Fruit fly (Drosophila melanogaster): ENCODE results near the gene Klp31E.

Klp31E gene

dm6 chr2L:10381890-10382450, 31.8 kb upstream of the Klp31E start, which contains the start of gene CG5096 (continued):
- peak; percentile 39 for TF ChIP-seq repo (GFP tag; optimal IDR thresholded peaks at IDR 0.05)
- TF ChIP-seq sens (GFP tag): peak; percentile 92
- peak; percentile 75 for TF ChIP-seq trem (tag; optimal IDR thresholded peaks at IDR 0.05)
- no peak for TF ChIP-seq p53 (GFP tag; optimal IDR thresholded peaks at IDR 0.05)
- TF ChIP-seq gcm (GFP tag; optimal IDR thresholded peaks at IDR 0.05): peak; percentile 87
- TF ChIP-seq schlank (tag; optimal IDR thresholded peaks at IDR 0.05): peak; percentile 84
- TF ChIP-seq CG10274 (GFP tag; optimal IDR thresholded peaks at IDR 0.05): peak; percentile 46
- peak; percentile 62 for TF ChIP-seq CG4360 (GFP tag; IDR thresholded peaks at IDR 0.05)
- TF ChIP-seq CG7963 (GFP tag; IDR thresholded peaks at IDR 0.05; ENCODE audit: partially characterized antibody): no peak
- TF ChIP-seq CG1647 (GFP tag; optimal IDR thresholded peaks at IDR 0.05): peak; percentile 67
- peak; percentile 89 for TF ChIP-seq NfI (GFP tag; optimal IDR thresholded peaks at IDR 0.05)
- no peak for TF ChIP-seq Dll (GFP tag; IDR thresholded peaks at IDR 0.05; ENCODE audit: partially characterized antibody)
- TF ChIP-seq run (tag; optimal IDR thresholded peaks at IDR 0.05): peak; percentile 83
- TF ChIP-seq ems (GFP tag; optimal IDR thresholded peaks at IDR 0.05): peak; percentile 81
- no peak for TF ChIP-seq pfk (GFP tag; optimal IDR thresholded peaks at IDR 0.05)
- TF ChIP-seq CG10267 (tag; optimal IDR thresholded peaks at IDR 0.05): peak; percentile 80
- TF ChIP-seq en (GFP tag; optimal IDR thresholded peaks at IDR 0.05): peak; percentile 72
- TF ChIP-seq nerfin-2 (GFP tag; IDR thresholded peaks at IDR 0.05; ENCODE audit: partially characterized antibody): no peak
- peak; percentile 68 for TF ChIP-seq CG18764 (GFP tag; optimal IDR thresholded peaks at IDR 0.05)
- peak; percentile 88 for TF ChIP-seq Aef1 (GFP tag; IDR thresholded peaks at IDR 0.05)
- TF ChIP-seq CG3838 (GFP tag; optimal IDR thresholded peaks at IDR 0.05): peak; percentile 49
- TF ChIP-seq CG34224 (GFP tag; IDR thresholded peaks at IDR 0.05; ENCODE audit: partially characterized antibody): no peak
- TF ChIP-seq CG6654 (GFP tag; optimal IDR thresholded peaks at IDR 0.05): peak; percentile 64
- peak; percentile 52 for TF ChIP-seq NK7.1 (GFP tag; optimal IDR thresholded peaks at IDR 0.05)
- TF ChIP-seq CG14441 (GFP tag; IDR thresholded peaks at IDR 0.05): peak; percentile 92
- peak; percentile 94 for TF ChIP-seq ci (GFP tag; IDR thresholded peaks at IDR 0.05)
- TF ChIP-seq wor (GFP tag; IDR thresholded peaks at IDR 0.05): peak; percentile 76
- TF ChIP-seq nmo (GFP tag; optimal IDR thresholded peaks at IDR 0.05): peak; percentile 88
- TF ChIP-seq odd (GFP tag; optimal IDR thresholded peaks at IDR 0.05): peak; percentile 75
- TF ChIP-seq sob (GFP tag; IDR thresholded peaks at IDR 0.05): peak; percentile 92; the same call in 1 of the 2 replicates
- peak; percentile 72; the same call in 1 of the 2 replicates for TF ChIP-seq sisA (GFP tag; IDR thresholded peaks at IDR 0.05)
- peak; percentile 55 for TF ChIP-seq dm (GFP tag; optimal IDR thresholded peaks at IDR 0.05)
- TF ChIP-seq CG7745 (tag; optimal IDR thresholded peaks at IDR 0.05): no peak
- TF ChIP-seq tgo (GFP tag; IDR thresholded peaks at IDR 0.05): peak; percentile 90
- peak; percentile 38 for TF ChIP-seq Sry-δ (GFP tag; optimal IDR thresholded peaks at IDR 0.05)
- no peak for TF ChIP-seq usp (GFP tag; optimal IDR thresholded peaks at IDR 0.05)
- TF ChIP-seq CG10654 (GFP tag; optimal IDR thresholded peaks at IDR 0.05): peak; percentile 67
- peak; percentile 58 for TF ChIP-seq Chrac-16 (GFP tag; optimal IDR thresholded peaks at IDR 0.05)
- TF ChIP-seq CG4617 (GFP tag; optimal IDR thresholded peaks at IDR 0.05; ENCODE audit: borderline replicate concordance): peak; percentile 45
- peak; percentile 10 for TF ChIP-seq pzg (GFP tag; optimal IDR thresholded peaks at IDR 0.05)
- TF ChIP-seq yki (optimal IDR thresholded peaks at IDR 0.05): no peak
- TF ChIP-seq Fer3 (tag; optimal IDR thresholded peaks at IDR 0.05): peak; percentile 96
- TF ChIP-seq Scr (GFP tag; IDR thresholded peaks at IDR 0.05; ENCODE audit: partially characterized antibody): no peak
- peak; percentile 92 for TF ChIP-seq unpg (GFP tag; optimal IDR thresholded peaks at IDR 0.05)
- TF ChIP-seq CG30020 (tag; optimal IDR thresholded peaks at IDR 0.05): peak; percentile 46
- peak; percentile 79 for TF ChIP-seq CG4854 (GFP tag; optimal IDR thresholded peaks at IDR 0.05)
- no peak for TF ChIP-seq ab (GFP tag; optimal IDR thresholded peaks at IDR 0.05)
- TF ChIP-seq CG4328 (GFP tag; optimal IDR thresholded peaks at IDR 0.05): peak; percentile 62
- TF ChIP-seq Six4 (GFP tag; optimal IDR thresholded peaks at IDR 0.05): peak; percentile 68
- peak; percentile 79 for TF ChIP-seq Hr3 (GFP tag; optimal IDR thresholded peaks at IDR 0.05)
- TF ChIP-seq Sin3A (optimal IDR thresholded peaks at IDR 0.05): no peak

Measured in whole organism, embryonic.